Fruit fly (Drosophila melanogaster): ENCODE measurements around the gene REPTOR.
A peak's percentile ranks its signal among the peaks of the same experiment; 100 is the strongest.

REPTOR gene

DNA sequence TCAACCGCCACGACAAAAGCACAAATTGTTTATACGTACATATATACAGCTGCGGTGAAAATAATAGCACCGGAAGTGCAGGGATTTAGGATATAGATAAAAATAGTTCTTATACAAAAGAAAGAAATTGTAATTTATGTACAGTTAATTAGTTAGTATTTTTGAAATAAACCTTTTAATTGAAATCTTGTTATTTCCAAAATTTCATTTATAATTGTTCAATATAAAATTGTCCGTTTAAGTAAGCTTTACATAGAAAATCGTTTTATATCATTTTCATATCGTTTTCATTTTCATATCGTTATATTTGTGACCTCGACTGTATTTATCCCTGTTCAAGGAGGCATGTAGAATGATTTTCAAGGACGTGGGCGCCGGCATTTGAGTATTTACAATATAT lies 8.5 kb downstream of the REPTOR start (continued):
- no peak for TF ChIP-seq cg (GFP tag; optimal IDR thresholded peaks at IDR 0.05)
- no peak for TF ChIP-seq CG3065 (GFP tag; optimal IDR thresholded peaks at IDR 0.05)
- no peak for TF ChIP-seq wor (GFP tag; IDR thresholded peaks at IDR 0.05)
- no peak for TF ChIP-seq Med (GFP tag)
- TF ChIP-seq pho (GFP tag; optimal IDR thresholded peaks at IDR 0.05): peak; percentile 52
- TF ChIP-seq ems (GFP tag; optimal IDR thresholded peaks at IDR 0.05): no peak
- TF ChIP-seq Hey (tag; optimal IDR thresholded peaks at IDR 0.05): no peak
- TF ChIP-seq CG15269 (tag; optimal IDR thresholded peaks at IDR 0.05): peak; percentile 73
- no peak for TF ChIP-seq CG1024 (GFP tag; IDR thresholded peaks at IDR 0.05)
- TF ChIP-seq corto (GFP tag; optimal IDR thresholded peaks at IDR 0.05): no peak
- no peak for TF ChIP-seq CG8478 (optimal IDR thresholded peaks at IDR 0.05)
- TF ChIP-seq BEAF-32 (GFP tag; optimal IDR thresholded peaks at IDR 0.05): no peak
- peak; percentile 34 for TF ChIP-seq CG15514 (GFP tag; optimal IDR thresholded peaks at IDR 0.05)
- TF ChIP-seq scrt (GFP tag; optimal IDR thresholded peaks at IDR 0.05): peak; percentile 67
- TF ChIP-seq gce (GFP tag; IDR thresholded peaks at IDR 0.05): no peak
- TF ChIP-seq yki (optimal IDR thresholded peaks at IDR 0.05): no peak
- TF ChIP-seq br (optimal IDR thresholded peaks at IDR 0.05): no peak
- TF ChIP-seq CG33213 (GFP tag; optimal IDR thresholded peaks at IDR 0.05): no peak
- no peak for TF ChIP-seq CG4424 (GFP tag; optimal IDR thresholded peaks at IDR 0.05)
- TF ChIP-seq nau (GFP tag; optimal IDR thresholded peaks at IDR 0.05): peak; percentile 33
- TF ChIP-seq CG30403 (GFP tag; optimal IDR thresholded peaks at IDR 0.05): peak; percentile 55
- peak; percentile 7 for TF ChIP-seq mam (GFP tag; optimal IDR thresholded peaks at IDR 0.05)
- peak; percentile 25 for TF ChIP-seq Oli (tag; optimal IDR thresholded peaks at IDR 0.05)
- peak; percentile 64 for TF ChIP-seq dmrt99B (tag; optimal IDR thresholded peaks at IDR 0.05)
- TF ChIP-seq GATAe (GFP tag; conservative IDR thresholded peaks at IDR 0.05): no peak
- no peak for TF ChIP-seq CG10321 (GFP tag; IDR thresholded peaks at IDR 0.05)
- no peak for TF ChIP-seq CG8359 (GFP tag; optimal IDR thresholded peaks at IDR 0.05; ENCODE audit: borderline replicate concordance)
- TF ChIP-seq Gug (GFP tag; IDR thresholded peaks at IDR 0.05): no peak
- TF ChIP-seq CG17912 (GFP tag; optimal IDR thresholded peaks at IDR 0.05): no peak
- TF ChIP-seq HLHmδ (GFP tag; optimal IDR thresholded peaks at IDR 0.05): no peak
- TF ChIP-seq CG16813 (GFP tag; IDR thresholded peaks at IDR 0.05; ENCODE audit: partially characterized antibody): no peak
- TF ChIP-seq ATbp (GFP tag; optimal IDR thresholded peaks at IDR 0.05): no peak
- TF ChIP-seq CG8388 (GFP tag; optimal IDR thresholded peaks at IDR 0.05): peak; percentile 16
- TF ChIP-seq CG1832 (GFP tag; optimal IDR thresholded peaks at IDR 0.05): no peak
- no peak for TF ChIP-seq CG17328 (GFP tag; IDR thresholded peaks at IDR 0.05)
- TF ChIP-seq CG3281 (GFP tag; optimal IDR thresholded peaks at IDR 0.05): peak; percentile 79
- TF ChIP-seq CoRest (tag; optimal IDR thresholded peaks at IDR 0.05): peak; percentile 76
- peak in 1 of 2 experiments; percentile 17 for TF ChIP-seq bsh (GFP tag; optimal IDR thresholded peaks at IDR 0.05)
- TF ChIP-seq Atf3 (GFP tag; optimal IDR thresholded peaks at IDR 0.05): no peak
- peak; percentile 65; the same call in 2 of the 3 replicates for TF ChIP-seq dysf (GFP tag; IDR thresholded peaks at IDR 0.05)
- no peak for TF ChIP-seq gfzf (GFP tag; optimal IDR thresholded peaks at IDR 0.05)
- no peak for TF ChIP-seq CG30020 (tag; optimal IDR thresholded peaks at IDR 0.05)
- no peak for TF ChIP-seq CG12744 (GFP tag; optimal IDR thresholded peaks at IDR 0.05)
- no peak for TF ChIP-seq CG2202 (tag; optimal IDR thresholded peaks at IDR 0.05)
- no peak for TF ChIP-seq CG3407 (GFP tag; optimal IDR thresholded peaks at IDR 0.05)
- TF ChIP-seq D19A (tag; optimal IDR thresholded peaks at IDR 0.05): peak; percentile 56
- TF ChIP-seq Max (GFP tag; optimal IDR thresholded peaks at IDR 0.05): no peak
- no peak for TF ChIP-seq prd (optimal IDR thresholded peaks at IDR 0.05)
- peak; percentile 36; the same call in 1 of the 3 replicates for TF ChIP-seq prd (GFP tag; IDR thresholded peaks at IDR 0.05)
- no peak for TF ChIP-seq gt (GFP tag; IDR thresholded peaks at IDR 0.05)
- TF ChIP-seq zen2 (GFP tag; IDR thresholded peaks at IDR 0.05; ENCODE audit: partially characterized antibody): no peak
- TF ChIP-seq dmrt11E (tag; optimal IDR thresholded peaks at IDR 0.05): no peak
